Fruit fly (Drosophila melanogaster): Measurements from ENCODE around the gene fd96Cb.

DNA sequence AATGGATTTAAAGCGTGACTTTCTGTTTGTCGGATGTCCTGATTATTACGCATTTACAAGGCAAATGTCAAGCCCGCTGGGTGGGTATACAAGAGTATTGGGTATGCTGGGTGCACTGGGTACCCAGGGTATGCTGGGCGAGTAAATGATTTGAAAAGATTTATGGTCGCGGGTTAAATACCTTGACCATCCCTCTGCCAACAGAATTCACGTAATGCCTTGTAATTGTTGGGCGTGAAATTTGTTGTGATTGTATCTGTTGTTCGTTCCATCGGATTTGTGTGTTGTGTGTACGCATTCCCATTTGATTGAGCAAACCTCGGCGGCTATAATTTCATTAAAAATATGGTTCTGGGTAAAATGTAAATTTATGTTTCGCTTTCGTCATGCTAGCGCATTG is 16.1 kb upstream of the fd96Cb start:
- no peak for TF ChIP-seq psq (optimal IDR thresholded peaks at IDR 0.05)
- no peak for TF ChIP-seq usp (GFP tag; optimal IDR thresholded peaks at IDR 0.05)
- TF ChIP-seq CG8478 (optimal IDR thresholded peaks at IDR 0.05) = no peak
- TF ChIP-seq pan (optimal IDR thresholded peaks at IDR 0.05) = no peak

Measured in whole organism.